Worm (Caenorhabditis elegans) whole organism, mixed stage, embryonic: ENCODE data around the gene clec-142.

Experiments used
- blmp-1 ChIP-seq: fragments of 150-350 bp; optimal IDR thresholded peaks from 2 replicates; lab custom pipeline; 2014; ENCODE audit warnings: missing biosample characterization, missing genetic modification characterization
- ceh-39 ChIP-seq: fragments of 150-350 bp; optimal IDR thresholded peaks from 2 replicates; lab custom pipeline; 2014; ENCODE audit warnings: missing biosample characterization, missing genetic modification characterization
- elt-1 ChIP-seq: sonication (generic microtip); optimal IDR thresholded peaks from 2 replicates; lab custom pipeline; 2017; ENCODE audit warnings: missing genetic modification characterization, mild to moderate bottlenecking, missing compliant biosample characterization, antibody characterized with exemption, moderate library complexity, borderline replicate concordance; ENCODE audit not compliant: insufficient read depth
- lin-13 ChIP-seq: fragments of 150-350 bp; optimal IDR thresholded peaks from 2 replicates; lab custom pipeline; 2014; ENCODE audit warnings: missing biosample characterization, missing genetic modification characterization
- nhr-28 ChIP-seq: fragments of 150-350 bp; optimal IDR thresholded peaks from 2 replicates; lab custom pipeline; 2014; ENCODE audit warnings: missing biosample characterization, missing genetic modification characterization
- nhr-76 ChIP-seq: sonication (generic microtip); optimal IDR thresholded peaks from 2 replicates; lab custom pipeline; 2017; ENCODE audit warnings: missing biosample characterization, missing genetic modification characterization
- pha-4 ChIP-seq: fragments of 150-350 bp; optimal IDR thresholded peaks from 2 replicates; lab custom pipeline; 2018; ENCODE audit warnings: missing biosample characterization, missing genetic modification reagents, missing genetic modification characterization
- snpc-4 ChIP-seq: fragments of 150-350 bp; optimal IDR thresholded peaks from 2 replicates; lab custom pipeline; 2014; ENCODE audit warnings: missing biosample characterization, missing genetic modification characterization
- unc-120 ChIP-seq: sonication (generic microtip); optimal IDR thresholded peaks from 2 replicates; lab custom pipeline; 2017; ENCODE audit warnings: missing genetic modification characterization, missing compliant biosample characterization; ENCODE audit not compliant: poor library complexity, severe bottlenecking
- unc-39 ChIP-seq: fragments of 150-350 bp; optimal IDR thresholded peaks from 2 replicates; lab custom pipeline; 2014; ENCODE audit warnings: missing biosample characterization, missing genetic modification characterization
- unc-62 ChIP-seq: fragments of 150-350 bp; optimal IDR thresholded peaks from 2 replicates; lab custom pipeline; 2014; ENCODE audit warnings: missing biosample characterization, missing genetic modification reagents, missing genetic modification characterization
- ztf-11 ChIP-seq: fragments of 150-350 bp; optimal IDR thresholded peaks from 2 replicates; lab custom pipeline; 2014; ENCODE audit warnings: missing biosample characterization, missing genetic modification characterization

ce11 chrII:8264619-8265018 is 13.9 kb upstream of the clec-142 start, which contains the start of gene srdh-1:
- TF ChIP-seq pha-4 (tag; lab: Kevin White, UChicago) (no peak), elt-1 (tag; lab: Kevin White, UChicago) (no peak), unc-62 (GFP tag; lab: Kevin White, UChicago) (no peak), ztf-11 (tag; lab: Kevin White, UChicago) (no peak), nhr-76 (tag; lab: Kevin White, UChicago) (no peak), nhr-28 (tag; lab: Kevin White, UChicago) (no peak), blmp-1 (tag; lab: Kevin White, UChicago) (no peak), snpc-4 (tag; lab: Kevin White, UChicago) (no peak), lin-13 (no peak), ceh-39 (no peak), unc-120 (tag; lab: Kevin White, UChicago) (no peak), unc-39 (tag; lab: Kevin White, UChicago) (no peak)
